Worm (Caenorhabditis elegans) whole organism, mixed stage, embryonic: ENCODE measurements around the gene srab-24.

Source experiments
- M03D4.4 ChIP-seq: sonication (generic microtip); optimal IDR thresholded peaks from 2 replicates; lab custom pipeline; 2017; ENCODE audit warnings: mild to moderate bottlenecking, missing genetic modification characterization, missing compliant biosample characterization
- ceh-43 ChIP-seq: fragments of 200-800 bp; sonication (Bioruptor generic); optimal IDR thresholded peaks from 2 replicates; lab custom pipeline; 2018; ENCODE audit warnings: mild to moderate bottlenecking, missing genetic modification characterization, moderate library complexity, missing compliant biosample characterization
- elt-1 ChIP-seq: sonication (generic microtip); optimal IDR thresholded peaks from 2 replicates; lab custom pipeline; 2017; ENCODE audit warnings: missing genetic modification characterization, mild to moderate bottlenecking, missing compliant biosample characterization, antibody characterized with exemption, moderate library complexity, borderline replicate concordance; ENCODE audit not compliant: insufficient read depth
- elt-3 ChIP-seq: fragments of 150-350 bp; optimal IDR thresholded peaks from 2 replicates; lab custom pipeline; 2014; ENCODE audit warnings: missing biosample characterization, missing genetic modification characterization
- mep-1 ChIP-seq: fragments of 150-350 bp; optimal IDR thresholded peaks from 2 replicates; lab custom pipeline; 2017; ENCODE audit warnings: missing biosample characterization, missing genetic modification reagents, missing genetic modification characterization, inconsistent platforms
- nhr-12 ChIP-seq: fragments of 150-350 bp; optimal IDR thresholded peaks from 2 replicates; lab custom pipeline; 2014; ENCODE audit warnings: missing biosample characterization, missing genetic modification characterization
- nhr-2 ChIP-seq: fragments of 150-350 bp; optimal IDR thresholded peaks from 2 replicates; lab custom pipeline; 2014; ENCODE audit warnings: missing biosample characterization, missing genetic modification characterization
- nhr-237 ChIP-seq: fragments of 150-350 bp; optimal IDR thresholded peaks from 2 replicates; lab custom pipeline; 2014; ENCODE audit warnings: missing biosample characterization, missing genetic modification characterization
- nhr-76 ChIP-seq: sonication (generic microtip); optimal IDR thresholded peaks from 2 replicates; lab custom pipeline; 2017; ENCODE audit warnings: missing biosample characterization, missing genetic modification characterization
- unc-120 ChIP-seq: sonication (generic microtip); optimal IDR thresholded peaks from 2 replicates; lab custom pipeline; 2017; ENCODE audit warnings: missing genetic modification characterization, missing compliant biosample characterization; ENCODE audit not compliant: poor library complexity, severe bottlenecking
- unc-39 ChIP-seq: fragments of 150-350 bp; optimal IDR thresholded peaks from 2 replicates; lab custom pipeline; 2014; ENCODE audit warnings: missing biosample characterization, missing genetic modification characterization
- zip-8 ChIP-seq: fragments of 150-350 bp; optimal IDR thresholded peaks from 2 replicates; lab custom pipeline; 2014; ENCODE audit warnings: missing biosample characterization, missing genetic modification characterization

ce11 chrIV:14284920-14285319 is 34.9 kb upstream of the srab-24 start:
- TF ChIP-seq nhr-76 (tag; lab: Kevin White, UChicago) (no peak), nhr-237 (tag; lab: Kevin White, UChicago) (no peak), nhr-2 (tag; lab: Kevin White, UChicago) (no peak), unc-39 (tag; lab: Kevin White, UChicago) (no peak), mep-1 (tag; lab: Kevin White, UChicago) (no peak), zip-8 (no peak), unc-120 (tag; lab: Kevin White, UChicago) (no peak), M03D4.4 (tag; lab: Kevin White, UChicago) (no peak), ceh-43 (GFP tag; lab: Kevin White, UChicago) (no peak), nhr-12 (tag; lab: Kevin White, UChicago) (no peak), elt-3 (tag; lab: Kevin White, UChicago) (no peak), elt-1 (tag; lab: Kevin White, UChicago) (no peak)
